Fruit fly (Drosophila melanogaster) ovary, adult (tissue): ENCODE data around the gene Cyp305a1.

ENCODE experiments used
- CG17801 ChIP-seq: fragments of 200-800 bp; optimal IDR thresholded peaks from 2 replicates; lab custom pipeline; 2019; ENCODE audit warnings: missing biosample characterization, mild to moderate bottlenecking, missing genetic modification characterization, moderate library complexity; ENCODE audit not compliant: partially characterized antibody

Cyp305a1 gene

dm6 chr3L:19787632-19788031 is 25.5 kb downstream of the Cyp305a1 start:
- TF ChIP-seq CG17801 (GFP tag; lab: Kevin White, UChicago): no peak

- no peak for TF ChIP-seq CG17801 (GFP tag; lab: Kevin White, UChicago)
These were observed 34.6 kb downstream of the Cyp305a1 start for dm6 chr3L:19778530-19778929.

- no peak for TF ChIP-seq CG17801 (GFP tag; lab: Kevin White, UChicago)
These were observed 35.7 kb downstream of the Cyp305a1 start for dm6 chr3L:19777279-19777960.
